Worm (Caenorhabditis elegans) whole organism, L2 larva: Measurements from ENCODE around the gene dnj-11.

Experiments used
- fos-1 ChIP-seq: fragments of 150-350 bp; optimal IDR thresholded peaks from 2 replicates; lab custom pipeline; 2014; ENCODE audit warnings: missing biosample characterization, missing genetic modification characterization
- lin-13 ChIP-seq: fragments of 150-350 bp; optimal IDR thresholded peaks from 2 replicates; lab custom pipeline; 2014; ENCODE audit warnings: missing biosample characterization, missing genetic modification reagents, missing genetic modification characterization
- lin-39 ChIP-seq: fragments of 150-350 bp; optimal IDR thresholded peaks from 2 replicates; lab custom pipeline; 2014; ENCODE audit warnings: missing biosample characterization, missing genetic modification reagents, missing genetic modification characterization
- sem-4 ChIP-seq: fragments of 150-350 bp; optimal IDR thresholded peaks from 2 replicates; lab custom pipeline; 2014; ENCODE audit warnings: missing biosample characterization, missing genetic modification reagents, missing genetic modification characterization
- skn-1 ChIP-seq: sonication (generic microtip); optimal IDR thresholded peaks from 2 replicates; lab custom pipeline; 2017; ENCODE audit warnings: missing biosample characterization, missing genetic modification characterization
- unc-62 ChIP-seq: fragments of 150-350 bp; optimal IDR thresholded peaks from 2 replicates; lab custom pipeline; 2014; ENCODE audit warnings: missing biosample characterization, missing genetic modification reagents, missing genetic modification characterization
- ztf-11 ChIP-seq: sonication (generic microtip); optimal IDR thresholded peaks from 2 replicates; lab custom pipeline; 2017; ENCODE audit warnings: missing biosample characterization, missing genetic modification characterization

- TF ChIP-seq fos-1 (tag; lab: Kevin White, UChicago): no peak
- TF ChIP-seq sem-4: no peak
- no peak for TF ChIP-seq lin-39
- TF ChIP-seq lin-13 (GFP tag; lab: Kevin White, UChicago): no peak
- TF ChIP-seq skn-1 (tag; lab: Kevin White, UChicago): no peak
- TF ChIP-seq ztf-11: no peak
- no peak for TF ChIP-seq unc-62 (GFP tag; lab: Kevin White, UChicago)
These were observed 33.6 kb upstream of the dnj-11 start for ce11 chrIV:6552036-6552435.
